Fruit fly (Drosophila melanogaster): ENCODE results near the gene CG9265.
A peak's percentile ranks its signal among the peaks of the same experiment; 100 is the strongest.

Gene CG9265

dm6 chr2L:21096448-21096994 lies 25.2 kb upstream of the CG9265 start, which contains the start of gene CG34136 (continued):
- TF ChIP-seq Atf-2 (GFP tag; optimal IDR thresholded peaks at IDR 0.05) = peak; percentile 16
- TF ChIP-seq Usf (GFP tag; optimal IDR thresholded peaks at IDR 0.05) = no peak
- TF ChIP-seq HmgZ (tag; optimal IDR thresholded peaks at IDR 0.05) = no peak
- TF ChIP-seq CG7786 (GFP tag; optimal IDR thresholded peaks at IDR 0.05) = no peak
- peak; percentile 40 for TF ChIP-seq Hsf (GFP tag; optimal IDR thresholded peaks at IDR 0.05)
- TF ChIP-seq CG1603 (tag; optimal IDR thresholded peaks at IDR 0.05) = no peak
- no peak for TF ChIP-seq CG2199 (GFP tag; IDR thresholded peaks at IDR 0.05)
- peak; percentile 99 for TF ChIP-seq Deaf1 (tag; optimal IDR thresholded peaks at IDR 0.05)
- peak; percentile 60; the same call in 2 of the 3 replicates for TF ChIP-seq row (GFP tag; IDR thresholded peaks at IDR 0.05)
- peak; percentile 21 for TF ChIP-seq Xbp1 (GFP tag; optimal IDR thresholded peaks at IDR 0.05)
- TF ChIP-seq vnd (GFP tag; IDR thresholded peaks at IDR 0.05; ENCODE audit: partially characterized antibody) = no peak
- peak; percentile 21 for TF ChIP-seq CG10543 (GFP tag; optimal IDR thresholded peaks at IDR 0.05)
- no peak for TF ChIP-seq peb (GFP tag; IDR thresholded peaks at IDR 0.05)
- TF ChIP-seq dpn (GFP tag; optimal IDR thresholded peaks at IDR 0.05) = peak in 1 of 2 experiments; percentile 41
- peak; percentile 18 for TF ChIP-seq tin (GFP tag; optimal IDR thresholded peaks at IDR 0.05)
- TF ChIP-seq Neu2 (GFP tag; optimal IDR thresholded peaks at IDR 0.05; ENCODE audit: borderline replicate concordance) = no peak
- TF ChIP-seq CG18764 (GFP tag; optimal IDR thresholded peaks at IDR 0.05) = peak; percentile 31
- no peak for TF ChIP-seq Nf-YC (tag; optimal IDR thresholded peaks at IDR 0.05)
- TF ChIP-seq CG2712 (tag; optimal IDR thresholded peaks at IDR 0.05) = peak; percentile 97
- TF ChIP-seq insv (GFP tag; optimal IDR thresholded peaks at IDR 0.05) = no peak
- peak; percentile 3 for TF ChIP-seq shn (GFP tag; optimal IDR thresholded peaks at IDR 0.05)
- no peak for TF ChIP-seq sna (GFP tag; IDR thresholded peaks at IDR 0.05; ENCODE audit: partially characterized antibody)
- TF ChIP-seq fd102C (GFP tag; optimal IDR thresholded peaks at IDR 0.05) = no peak
- TF ChIP-seq CG15269 (tag; optimal IDR thresholded peaks at IDR 0.05) = peak; percentile 45
- no peak for TF ChIP-seq luna (GFP tag; optimal IDR thresholded peaks at IDR 0.05)
- peak; percentile 58 for TF ChIP-seq CG4424 (GFP tag; optimal IDR thresholded peaks at IDR 0.05)
- peak; percentile 20 for TF ChIP-seq fd96Cb (tag; optimal IDR thresholded peaks at IDR 0.05)
- peak in 1 of 2 experiments; percentile 66 for TF ChIP-seq Hr78 (GFP tag; optimal IDR thresholded peaks at IDR 0.05)
- TF ChIP-seq H15 (GFP tag; IDR thresholded peaks at IDR 0.05) = no peak
- TF ChIP-seq schlank (tag; optimal IDR thresholded peaks at IDR 0.05) = no peak
- no peak for TF ChIP-seq Gug (GFP tag; IDR thresholded peaks at IDR 0.05)
- TF ChIP-seq HLH4C (GFP tag; IDR thresholded peaks at IDR 0.05; ENCODE audit: partially characterized antibody) = peak; percentile 44; the same call in 1 of the 3 replicates
- TF ChIP-seq CG5245 (GFP tag; optimal IDR thresholded peaks at IDR 0.05) = no peak
- no peak for TF ChIP-seq pzg (GFP tag; optimal IDR thresholded peaks at IDR 0.05)
- no peak for TF ChIP-seq CG12071 (GFP tag; optimal IDR thresholded peaks at IDR 0.05)
- no peak for TF ChIP-seq CG4360 (GFP tag; IDR thresholded peaks at IDR 0.05)
- no peak for TF ChIP-seq Lim3 (GFP tag; IDR thresholded peaks at IDR 0.05)
- no peak for TF ChIP-seq CG3726 (GFP tag; IDR thresholded peaks at IDR 0.05)
- TF ChIP-seq fru (optimal IDR thresholded peaks at IDR 0.05) = no peak
- no peak for TF ChIP-seq Scr (GFP tag; IDR thresholded peaks at IDR 0.05; ENCODE audit: partially characterized antibody)
- TF ChIP-seq Bteb2 (GFP tag; optimal IDR thresholded peaks at IDR 0.05) = no peak
- peak; percentile 59 for TF ChIP-seq CG6813 (GFP tag; optimal IDR thresholded peaks at IDR 0.05)
- TF ChIP-seq CG2889 (GFP tag; IDR thresholded peaks at IDR 0.05) = no peak
- peak; percentile 66; the same call in 2 of the 3 replicates for TF ChIP-seq CG17361 (GFP tag; IDR thresholded peaks at IDR 0.05)
- TF ChIP-seq Dbx (GFP tag; IDR thresholded peaks at IDR 0.05) = no peak
- TF ChIP-seq ro (GFP tag; IDR thresholded peaks at IDR 0.05) = no peak
- TF ChIP-seq CG31388 (GFP tag; optimal IDR thresholded peaks at IDR 0.05) = no peak
- peak; percentile 57 for TF ChIP-seq phol (tag; optimal IDR thresholded peaks at IDR 0.05)
- no peak for TF ChIP-seq sim (GFP tag; IDR thresholded peaks at IDR 0.05)
- TF ChIP-seq Eip74EF (GFP tag; optimal IDR thresholded peaks at IDR 0.05) = peak in 1 of 2 experiments; percentile 82

Data from whole organism, embryonic.